ENCODE assay signal across 1 worm cellular context in genomic region chrIII:7203130-7203775, ce11.
TF ChIP-seq lines count a peak whose summit lies in the region.

No protein-coding gene starts in this region.

TF ChIP-seq in whole organism, L1 larva, 84 proteins besides CTCF, POLR2A, EP300 and RAD21 (continued from another document):
- no peak for TF ChIP-seq swsn-7 (tag; optimal IDR thresholded peaks at IDR 0.05; lab: Kevin White, UChicago)
- TF ChIP-seq nhr-77 (tag; optimal IDR thresholded peaks at IDR 0.05; lab: Kevin White, UChicago), result no peak
- TF ChIP-seq efl-3 (GFP tag; optimal IDR thresholded peaks at IDR 0.05; lab: Kevin White, UChicago), result no peak
- TF ChIP-seq ces-1 (GFP tag; optimal IDR thresholded peaks at IDR 0.05; lab: Kevin White, UChicago), result no peak
- no peak for TF ChIP-seq lir-3 (tag; optimal IDR thresholded peaks at IDR 0.05; lab: Kevin White, UChicago; ENCODE audit: poor library complexity)
- TF ChIP-seq tlp-1 (tag; optimal IDR thresholded peaks at IDR 0.05; lab: Kevin White, UChicago), result no peak
- no peak for TF ChIP-seq fos-1 (tag; optimal IDR thresholded peaks at IDR 0.05; lab: Kevin White, UChicago)
- no peak for TF ChIP-seq unc-30 (tag; optimal IDR thresholded peaks at IDR 0.05; lab: Kevin White, UChicago)
- TF ChIP-seq hlh-17 (GFP tag; optimal IDR thresholded peaks at IDR 0.05; lab: Kevin White, UChicago; ENCODE audit: borderline replicate concordance), result no peak
- no peak for TF ChIP-seq ets-5 (GFP tag; IDR thresholded peaks at IDR 0.05; lab: Robert Waterston, UW)
- no peak for TF ChIP-seq ztf-4 (tag; optimal IDR thresholded peaks at IDR 0.05; lab: Kevin White, UChicago)
- TF ChIP-seq nhr-237 (tag; optimal IDR thresholded peaks at IDR 0.05; lab: Kevin White, UChicago), result no peak
- TF ChIP-seq vab-15 (tag; optimal IDR thresholded peaks at IDR 0.05; lab: Kevin White, UChicago), result no peak
- TF ChIP-seq fkh-10 (GFP tag; optimal IDR thresholded peaks at IDR 0.05; lab: Kevin White, UChicago), result no peak
- TF ChIP-seq mep-1 (tag; optimal IDR thresholded peaks at IDR 0.05; lab: Kevin White, UChicago), result peak; percentile 34
- TF ChIP-seq pax-3 (tag; optimal IDR thresholded peaks at IDR 0.05; lab: Kevin White, UChicago), result no peak
- TF ChIP-seq snu-23 (GFP tag; optimal IDR thresholded peaks at IDR 0.05; lab: Kevin White, UChicago), result peak; percentile 56
- no peak for TF ChIP-seq aly-2 (tag; optimal IDR thresholded peaks at IDR 0.05; lab: Kevin White, UChicago)
- peak; percentile 19 for TF ChIP-seq irx-1 (tag; optimal IDR thresholded peaks at IDR 0.05; lab: Kevin White, UChicago)
- no peak for TF ChIP-seq lin-15B (tag; optimal IDR thresholded peaks at IDR 0.05; lab: Kevin White, UChicago)
- no peak for TF ChIP-seq zag-1 (tag; optimal IDR thresholded peaks at IDR 0.05; lab: Kevin White, UChicago)
- TF ChIP-seq hlh-4 (tag; optimal IDR thresholded peaks at IDR 0.05; lab: Kevin White, UChicago), result no peak
- peak; percentile 57 for TF ChIP-seq nhr-71 (tag; optimal IDR thresholded peaks at IDR 0.05; lab: Kevin White, UChicago)
- TF ChIP-seq nhr-85 (tag; lab: Kevin White, UChicago), result peak; percentile 89
- no peak for TF ChIP-seq mdl-1 (tag; optimal IDR thresholded peaks at IDR 0.05; lab: Kevin White, UChicago)
- TF ChIP-seq egl-27 (tag; optimal IDR thresholded peaks at IDR 0.05; lab: Kevin White, UChicago), result peak in 1 of 2 experiments; percentile 6
- no peak for TF ChIP-seq ceh-90 (tag; optimal IDR thresholded peaks at IDR 0.05; lab: Kevin White, UChicago)
- TF ChIP-seq dpl-1 (GFP tag; optimal IDR thresholded peaks at IDR 0.05; lab: Kevin White, UChicago), result peak in 1 of 3 experiments; percentile 5
- TF ChIP-seq sox-4 (tag; optimal IDR thresholded peaks at IDR 0.05; lab: Kevin White, UChicago), result no peak
- TF ChIP-seq skn-1 (tag; optimal IDR thresholded peaks at IDR 0.05; lab: Kevin White, UChicago), result no peak
- TF ChIP-seq rnt-1 (tag; optimal IDR thresholded peaks at IDR 0.05; lab: Kevin White, UChicago), result no peak
- TF ChIP-seq grh-1 (GFP tag; IDR thresholded peaks at IDR 0.05; lab: Robert Waterston, UW), result peak; percentile 74
- TF ChIP-seq ama-1 (optimal IDR thresholded peaks at IDR 0.05; lab: Kevin White, UChicago), result no peak
- TF ChIP-seq C16A3.4 (tag; optimal IDR thresholded peaks at IDR 0.05; lab: Kevin White, UChicago), result no peak
- no peak for TF ChIP-seq lin-13 (GFP tag; optimal IDR thresholded peaks at IDR 0.05; lab: Kevin White, UChicago)
- TF ChIP-seq dsc-1 (tag; optimal IDR thresholded peaks at IDR 0.05; lab: Kevin White, UChicago), result no peak
- TF ChIP-seq unc-62 (GFP tag; optimal IDR thresholded peaks at IDR 0.05; lab: Kevin White, UChicago), result no peak
- peak; percentile 57 for TF ChIP-seq lin-14 (GFP tag; optimal IDR thresholded peaks at IDR 0.05; lab: Kevin White, UChicago)
- no peak for TF ChIP-seq Y116A8C.19 (tag; optimal IDR thresholded peaks at IDR 0.05; lab: Kevin White, UChicago; ENCODE audit: borderline replicate concordance)
- no peak for TF ChIP-seq mef-2 (tag; optimal IDR thresholded peaks at IDR 0.05; lab: Kevin White, UChicago)
- peak in 1 of 2 experiments; percentile 57 for TF ChIP-seq lsy-2 (tag; optimal IDR thresholded peaks at IDR 0.05; lab: Kevin White, UChicago)
- TF ChIP-seq zip-4 (GFP tag; optimal IDR thresholded peaks at IDR 0.05; lab: Kevin White, UChicago), result no peak
- no peak for TF ChIP-seq hpl-2 (GFP tag; optimal IDR thresholded peaks at IDR 0.05; lab: Kevin White, UChicago)
- TF ChIP-seq nhr-11 (tag; optimal IDR thresholded peaks at IDR 0.05; lab: Kevin White, UChicago), result no peak
- no peak for TF ChIP-seq alr-1 (tag; optimal IDR thresholded peaks at IDR 0.05; lab: Kevin White, UChicago; ENCODE audit: borderline replicate concordance)
- TF ChIP-seq ceh-8 (GFP tag; optimal IDR thresholded peaks at IDR 0.05; lab: Kevin White, UChicago), result no peak
- no peak for TF ChIP-seq nhr-12 (tag; optimal IDR thresholded peaks at IDR 0.05; lab: Kevin White, UChicago)
- TF ChIP-seq unc-130 (tag; optimal IDR thresholded peaks at IDR 0.05; lab: Kevin White, UChicago), result no peak
- TF ChIP-seq F16B12.6 (tag; optimal IDR thresholded peaks at IDR 0.05; lab: Kevin White, UChicago), result no peak
- no peak for TF ChIP-seq lin-39 (tag; optimal IDR thresholded peaks at IDR 0.05; lab: Kevin White, UChicago)
- no peak for TF ChIP-seq ztf-11 (tag; optimal IDR thresholded peaks at IDR 0.05; lab: Kevin White, UChicago)
- no peak for TF ChIP-seq isw-1 (GFP tag; IDR thresholded peaks at IDR 0.05; lab: Robert Waterston, UW)
- peak in 1 of 2 experiments; percentile 8 for TF ChIP-seq efl-1 (optimal IDR thresholded peaks at IDR 0.05; lab: Kevin White, UChicago)
- peak in 1 of 2 experiments; percentile 87 for TF ChIP-seq efl-1 (GFP tag; optimal IDR thresholded peaks at IDR 0.05 in 1 of 2; lab: Kevin White, UChicago)
- TF ChIP-seq jun-1 (tag; optimal IDR thresholded peaks at IDR 0.05; lab: Kevin White, UChicago), result no peak
- no peak for TF ChIP-seq sptf-1 (tag; optimal IDR thresholded peaks at IDR 0.05; lab: Kevin White, UChicago)
- TF ChIP-seq unc-86 (tag; optimal IDR thresholded peaks at IDR 0.05; lab: Kevin White, UChicago), result no peak
- peak; percentile 51 for TF ChIP-seq nhr-20 (tag; optimal IDR thresholded peaks at IDR 0.05; lab: Kevin White, UChicago)
- TF ChIP-seq nhr-28 (tag; optimal IDR thresholded peaks at IDR 0.05; lab: Kevin White, UChicago), result no peak
- peak; percentile 30 for TF ChIP-seq nhr-19 (GFP tag; conservative IDR thresholded peaks at IDR 0.05; lab: Robert Waterston, UW)
- no peak for TF ChIP-seq xbp-1 (tag; optimal IDR thresholded peaks at IDR 0.05; lab: Kevin White, UChicago)
- no peak for TF ChIP-seq ceh-88 (GFP tag; IDR thresholded peaks at IDR 0.05; lab: Robert Waterston, UW)
- no peak for TF ChIP-seq nhr-84 (tag; optimal IDR thresholded peaks at IDR 0.05; lab: Kevin White, UChicago)
- no peak for TF ChIP-seq elt-2 (tag; optimal IDR thresholded peaks at IDR 0.05; lab: Kevin White, UChicago)
- no peak for TF ChIP-seq aha-1 (tag; optimal IDR thresholded peaks at IDR 0.05; lab: Kevin White, UChicago)
- TF ChIP-seq nhr-90 (tag; optimal IDR thresholded peaks at IDR 0.05; lab: Kevin White, UChicago; ENCODE audit: poor library complexity), result peak; percentile 36
- no peak for TF ChIP-seq pqm-1 (tag; optimal IDR thresholded peaks at IDR 0.05; lab: Kevin White, UChicago)
TF ChIP-seq in whole organism, L1 larva: peak in this region for 18.
